Worm (Caenorhabditis elegans): ENCODE results near the gene gly-6.

DNA sequence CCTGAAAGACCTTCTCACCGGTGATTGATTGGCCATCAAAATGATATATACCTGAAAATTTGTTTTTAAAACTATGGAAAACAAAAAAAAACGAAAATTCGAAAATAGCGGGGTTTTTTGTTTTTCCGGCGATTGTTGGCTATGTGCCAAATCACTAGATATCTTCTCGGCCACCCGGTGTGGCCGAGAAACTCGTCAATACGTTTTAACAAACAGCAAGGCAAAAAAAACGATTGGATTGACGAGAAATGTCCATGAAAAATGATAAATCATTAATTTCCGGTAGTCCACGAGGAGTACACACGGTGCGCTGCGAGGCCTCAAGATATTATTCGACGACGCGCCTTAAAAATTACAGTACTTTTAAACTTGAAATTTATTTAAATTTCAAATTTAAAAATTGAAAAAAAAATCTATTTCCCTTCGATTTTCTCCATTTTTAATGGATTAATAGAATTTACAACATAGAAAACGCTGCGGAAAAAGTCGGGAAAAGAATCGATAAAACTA, 30.0 kb downstream of the gly-6 start, which contains the start of gene R10E4.11:
- TF ChIP-seq odd-2 (tag; optimal IDR thresholded peaks at IDR 0.05), result no peak
- TF ChIP-seq ama-1 (optimal IDR thresholded peaks at IDR 0.05), result no peak
- no peak for TF ChIP-seq F13H6.1 (tag; optimal IDR thresholded peaks at IDR 0.05)
- TF ChIP-seq rnt-1 (tag; optimal IDR thresholded peaks at IDR 0.05), result no peak
- no peak for TF ChIP-seq nhr-11 (tag; optimal IDR thresholded peaks at IDR 0.05)
- TF ChIP-seq pha-4 (tag; optimal IDR thresholded peaks at IDR 0.05), result no peak
- no peak for TF ChIP-seq pag-3 (tag; optimal IDR thresholded peaks at IDR 0.05; ENCODE audit: borderline replicate concordance)
- TF ChIP-seq K02D7.2 (tag; optimal IDR thresholded peaks at IDR 0.05), result no peak
